Worm (Caenorhabditis elegans) whole organism, late embryonic: ENCODE data around the gene nlp-25.

Experiments used
- ama-1 ChIP-seq: fragments of 150-350 bp; optimal IDR thresholded peaks from 2 replicates; lab custom pipeline; 2014
- ceh-19 ChIP-seq: fragments of 200-800 bp; sonication (Bioruptor generic); optimal IDR thresholded peaks from 2 replicates; lab custom pipeline; 2018; ENCODE audit warnings: mild to moderate bottlenecking, missing genetic modification characterization, missing compliant biosample characterization
- ceh-31 ChIP-seq: sonication (generic microtip); optimal IDR thresholded peaks from 2 replicates; lab custom pipeline; 2016; ENCODE audit warnings: missing genetic modification characterization, missing compliant biosample characterization
- ceh-45 ChIP-seq: fragments of 200-800 bp; sonication (Bioruptor generic); IDR thresholded peaks from 2 replicates; pipeline ENCODE4 v1.3.6; 2022; ENCODE audit warnings: missing genetic modification reagents, missing genetic modification characterization, missing compliant biosample characterization
- ceh-9 ChIP-seq: sonication (generic microtip); optimal IDR thresholded peaks from 2 replicates; lab custom pipeline; 2016; ENCODE audit warnings: mild to moderate bottlenecking, missing genetic modification characterization, inconsistent platforms, missing compliant biosample characterization
- che-1 ChIP-seq: sonication (generic microtip); optimal IDR thresholded peaks from 2 replicates; lab custom pipeline; 2016; ENCODE audit warnings: mild to moderate bottlenecking, missing genetic modification characterization, missing compliant biosample characterization
- eyg-1 ChIP-seq: sonication (generic microtip); optimal IDR thresholded peaks from 2 replicates; lab custom pipeline; 2016; ENCODE audit warnings: missing genotype, missing genetic modification characterization, missing compliant biosample characterization
- fax-1 ChIP-seq: sonication (generic microtip); optimal IDR thresholded peaks from 2 replicates; lab custom pipeline; 2016; ENCODE audit warnings: missing genotype, missing genetic modification characterization, missing compliant biosample characterization
- fkh-10 ChIP-seq: fragments of 150-350 bp; optimal IDR thresholded peaks from 2 replicates; lab custom pipeline; 2014; ENCODE audit warnings: missing biosample characterization, missing genetic modification reagents, missing genetic modification characterization
- gmeb-2 ChIP-seq: sonication (generic microtip); optimal IDR thresholded peaks from 2 replicates; lab custom pipeline; 2016; ENCODE audit warnings: missing genetic modification characterization, inconsistent platforms, missing compliant biosample characterization
- lim-6 ChIP-seq: sonication (generic microtip); optimal IDR thresholded peaks from 2 replicates; lab custom pipeline; 2016; ENCODE audit warnings: missing genetic modification characterization, missing compliant biosample characterization
- nhr-11 ChIP-seq: fragments of 150-350 bp; optimal IDR thresholded peaks from 2 replicates; lab custom pipeline; 2014; ENCODE audit warnings: missing biosample characterization, missing genetic modification characterization
- pha-4 ChIP-seq: fragments of 150-350 bp; optimal IDR thresholded peaks from 2 replicates; lab custom pipeline; 2018; ENCODE audit warnings: missing biosample characterization, missing genetic modification reagents, missing genetic modification characterization
- pqm-1 ChIP-seq: sonication (generic microtip); optimal IDR thresholded peaks from 2 replicates; lab custom pipeline; 2016; ENCODE audit warnings: missing genetic modification characterization, missing compliant biosample characterization

DNA sequence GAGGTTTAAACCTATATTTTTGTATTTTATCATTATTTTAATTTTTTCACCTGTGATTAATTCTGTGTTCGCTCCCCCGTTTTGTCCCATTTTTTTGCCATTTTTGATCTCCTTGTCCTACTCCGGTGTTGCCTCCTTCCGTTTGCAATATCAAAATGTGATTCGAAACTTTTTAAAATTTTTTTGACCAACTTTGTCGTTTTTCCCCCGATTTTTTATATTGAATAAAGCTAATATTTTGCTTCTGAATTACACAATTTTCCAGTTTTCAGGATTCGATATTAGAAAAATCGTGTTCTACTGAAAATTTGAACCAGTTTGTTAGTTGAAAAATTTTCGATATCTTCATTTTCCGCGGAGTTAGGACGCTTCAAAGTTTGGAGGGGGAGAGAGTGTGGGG is at the start of gene nlp-25:
- TF ChIP-seq ceh-45 (GFP tag; lab: Robert Waterston, UW) (no peak), ceh-9 (tag; lab: Kevin White, UChicago) (no peak), ceh-31 (no peak), gmeb-2 (tag; lab: Kevin White, UChicago) (no peak), fkh-10 (GFP tag; lab: Kevin White, UChicago) (no peak), pha-4 (tag; lab: Kevin White, UChicago) (no peak), nhr-11 (no peak), ama-1 (lab: Kevin White, UChicago) (no peak), ceh-19 (GFP tag; lab: Kevin White, UChicago) (no peak), fax-1 (tag; lab: Kevin White, UChicago) (no peak), pqm-1 (no peak), che-1 (tag; lab: Kevin White, UChicago) (no peak), eyg-1 (tag; lab: Kevin White, UChicago) (no peak), lim-6 (tag; lab: Kevin White, UChicago) (no peak)
